Fruit fly (Drosophila melanogaster) whole organism, pupa: Measurements from ENCODE around the gene CG11983.
A peak's percentile ranks its signal among the peaks of the same experiment; 100 is the strongest.

Experiments
- CG10348 ChIP-seq: fragments of 200-800 bp; sonication (Bioruptor generic); IDR thresholded peaks from 2 replicates; pipeline ENCODE4 v1.3.6; 2022; ENCODE audit warnings: missing biosample characterization, missing genetic modification characterization
- CG15710 ChIP-seq: fragments of 200-800 bp; sonication (Bioruptor generic); optimal IDR thresholded peaks from 2 replicates; lab custom pipeline; 2018; ENCODE audit warnings: missing biosample characterization, mild to moderate bottlenecking, missing genetic modification characterization, moderate library complexity
- CG17806 ChIP-seq: fragments of 200-800 bp; sonication (Bioruptor generic); optimal IDR thresholded peaks from 2 replicates; lab custom pipeline; 2018; ENCODE audit warnings: missing biosample characterization, mild to moderate bottlenecking, missing genetic modification characterization, moderate library complexity
- CG4496 ChIP-seq: fragments of 200-800 bp; sonication (Bioruptor generic); IDR thresholded peaks from 3 replicates; pipeline ENCODE4 v1.3.6; 2022; ENCODE audit warnings: missing biosample characterization, missing genetic modification characterization
- CG8301 ChIP-seq: fragments of 200-800 bp; sonication (Bioruptor generic); optimal IDR thresholded peaks from 2 replicates; lab custom pipeline; 2018; ENCODE audit warnings: missing biosample characterization, mild to moderate bottlenecking, missing genetic modification characterization
- CG9948 ChIP-seq: fragments of 200-800 bp; sonication (Bioruptor generic); optimal IDR thresholded peaks from 2 replicates; lab custom pipeline; 2018; ENCODE audit warnings: missing biosample characterization, mild to moderate bottlenecking, missing genetic modification characterization, moderate library complexity
- D1 ChIP-seq: fragments of 200-800 bp; sonication (Bioruptor generic); optimal IDR thresholded peaks from 2 replicates; lab custom pipeline; 2018; ENCODE audit warnings: missing biosample characterization, mild to moderate bottlenecking, missing genetic modification characterization, moderate library complexity
- Ets98B ChIP-seq: fragments of 200-800 bp; sonication (Bioruptor generic); IDR thresholded peaks from 2 replicates; pipeline ENCODE4 v1.3.6; 2022; ENCODE audit warnings: missing biosample characterization, missing genetic modification characterization
- Pif1B ChIP-seq: fragments of 200-800 bp; sonication (Bioruptor generic); optimal IDR thresholded peaks from 3 replicates; lab custom pipeline; 2016; ENCODE audit warnings: missing biosample characterization, missing genetic modification characterization
- fd96Ca ChIP-seq: fragments of 200-800 bp; sonication (Bioruptor generic); IDR thresholded peaks from 3 replicates; pipeline ENCODE4 v1.3.6; 2022; ENCODE audit warnings: missing biosample characterization, missing genetic modification characterization
- rn ChIP-seq: fragments of 200-800 bp; sonication (Bioruptor generic); IDR thresholded peaks from 2 replicates; pipeline ENCODE4 v1.3.6; 2022; ENCODE audit warnings: missing biosample characterization, missing genetic modification characterization

DNA sequence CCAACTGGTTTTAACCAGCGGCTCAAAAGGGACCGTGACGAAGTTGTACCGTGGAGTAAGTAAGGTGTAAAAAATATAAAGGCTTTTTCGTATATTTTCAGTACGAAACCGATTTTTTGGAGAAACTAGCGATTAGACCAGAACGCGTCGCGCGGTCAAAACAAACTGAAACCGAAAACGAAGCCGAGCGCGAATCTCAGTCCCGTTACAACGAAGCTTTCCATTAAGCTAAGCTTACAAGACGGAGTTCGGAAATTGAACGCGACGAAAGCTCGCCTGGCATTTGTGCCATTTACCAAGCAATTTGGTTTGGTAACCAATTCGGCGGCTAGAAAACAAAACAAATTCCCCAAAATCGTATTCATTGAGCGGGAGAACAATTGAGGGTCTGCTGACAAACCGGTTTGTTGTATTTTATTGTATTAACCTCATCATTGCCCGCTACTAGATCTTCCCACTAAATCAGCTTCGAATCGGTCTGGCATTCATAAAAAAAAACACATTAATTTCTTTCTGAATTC lies 6.3 kb upstream of the CG11983 start:
- TF ChIP-seq rn (GFP tag; lab: Robert Waterston, UW) (no peak), fd96Ca (no peak), CG4496 (GFP tag; lab: Robert Waterston, UW) (0 out of 3 replicates have a peak, but pooled peaks have one; percentile 6), CG17806 (tag; lab: Kevin White, UChicago) (no peak), D1 (tag; lab: Kevin White, UChicago) (no peak), CG8301 (no peak), Pif1B (GFP tag; lab: Kevin White, UChicago) (no peak), Ets98B (GFP tag; lab: Robert Waterston, UW) (no peak), CG9948 (tag; lab: Kevin White, UChicago) (no peak), CG10348 (GFP tag; lab: Robert Waterston, UW) (no peak), CG15710 (no peak)
